Worm (Caenorhabditis elegans): Measurements from ENCODE around the gene C27A7.3.

DNA sequence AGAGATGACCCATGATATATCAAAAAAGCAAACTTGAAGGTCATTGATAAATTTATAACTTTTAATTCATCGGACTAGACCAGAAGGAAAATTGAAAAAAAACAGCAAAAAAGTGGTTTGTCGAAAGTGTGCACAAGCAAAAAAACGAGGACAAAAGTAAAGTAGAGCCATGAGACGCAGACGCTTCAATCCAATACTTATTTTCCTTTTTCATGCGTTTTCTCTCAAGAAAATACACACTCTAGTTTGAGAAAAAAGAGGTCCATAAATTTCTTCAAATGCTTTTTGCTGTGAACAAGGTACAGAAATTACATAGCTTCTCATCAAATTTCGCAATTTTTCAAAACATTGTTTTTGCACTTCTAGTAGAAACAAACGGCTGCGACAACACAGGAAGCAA is 20.4 kb downstream of the C27A7.3 start:
- TF ChIP-seq ztf-7 (tag; optimal IDR thresholded peaks at IDR 0.05): no peak
- no peak for TF ChIP-seq nhr-42 (GFP tag; IDR thresholded peaks at IDR 0.05)
- no peak for TF ChIP-seq ama-1 (optimal IDR thresholded peaks at IDR 0.05)
- no peak for TF ChIP-seq ces-1 (GFP tag; optimal IDR thresholded peaks at IDR 0.05)
- TF ChIP-seq fkh-10 (GFP tag; optimal IDR thresholded peaks at IDR 0.05): no peak
- no peak for TF ChIP-seq nhr-237 (tag; optimal IDR thresholded peaks at IDR 0.05)
- TF ChIP-seq dpl-1 (GFP tag; optimal IDR thresholded peaks at IDR 0.05): no peak
- no peak for TF ChIP-seq arid-1 (GFP tag; conservative IDR thresholded peaks at IDR 0.05)
- TF ChIP-seq saeg-2 (GFP tag; IDR thresholded peaks at IDR 0.05): no peak
- no peak for TF ChIP-seq zag-1 (tag; optimal IDR thresholded peaks at IDR 0.05)
- no peak for TF ChIP-seq jun-1 (tag; optimal IDR thresholded peaks at IDR 0.05)
- TF ChIP-seq cey-2 (tag; optimal IDR thresholded peaks at IDR 0.05; ENCODE audit: borderline replicate concordance, insufficient read depth): no peak
- TF ChIP-seq mep-1 (tag; optimal IDR thresholded peaks at IDR 0.05): no peak

All from whole organism, L4 larva.